Fruit fly (Drosophila melanogaster) whole organism, embryonic: ENCODE measurements around the gene defl.

ENCODE experiments used
- Bdp1 ChIP-seq: fragments of 200-800 bp; sonication (Bioruptor generic); optimal IDR thresholded peaks from 3 replicates; lab custom pipeline; 2016; ENCODE audit warnings: missing biosample characterization, missing genetic modification characterization
- Blimp-1 ChIP-seq: fragments of 200-800 bp; sonication (Bioruptor generic); optimal IDR thresholded peaks from 3 replicates; lab custom pipeline; 2018; ENCODE audit warnings: missing biosample characterization, missing genetic modification characterization, mild to moderate bottlenecking, moderate library complexity, missing genetic modification reagents
- CG1024 ChIP-seq: fragments of 200-800 bp; sonication (Bioruptor generic); IDR thresholded peaks from 2 replicates; pipeline ENCODE4 v1.3.6; 2022; ENCODE audit warnings: missing biosample characterization, missing genetic modification characterization
- CG11093 ChIP-seq: fragments of 200-800 bp; sonication (Bioruptor generic); IDR thresholded peaks from 3 replicates; pipeline ENCODE4 v1.3.6; 2022; ENCODE audit warnings: missing biosample characterization, missing genetic modification characterization
- CG11456 ChIP-seq: fragments of 200-800 bp; sonication (Bioruptor generic); IDR thresholded peaks from 3 replicates; pipeline ENCODE4 v1.3.6; 2022; ENCODE audit warnings: missing biosample characterization, missing genetic modification characterization
- CG1529 ChIP-seq: fragments of 200-800 bp; sonication (Bioruptor generic); optimal IDR thresholded peaks from 3 replicates; lab custom pipeline; 2018; ENCODE audit warnings: missing biosample characterization, missing genetic modification characterization
- CG16863 ChIP-seq: fragments of 200-800 bp; sonication (Bioruptor generic); optimal IDR thresholded peaks from 3 replicates; lab custom pipeline; 2016; ENCODE audit warnings: missing biosample characterization, missing genetic modification characterization
- CG17568 ChIP-seq: fragments of 200-800 bp; sonication (Bioruptor generic); optimal IDR thresholded peaks from 2 replicates; lab custom pipeline; 2018; ENCODE audit warnings: missing biosample characterization, mild to moderate bottlenecking, missing genetic modification characterization, moderate library complexity
- CG2712 ChIP-seq: fragments of 200-800 bp; optimal IDR thresholded peaks from 3 replicates; lab custom pipeline; 2019; ENCODE audit warnings: missing biosample characterization, mild to moderate bottlenecking, missing genetic modification characterization, moderate library complexity
- CG31388 ChIP-seq: fragments of 200-800 bp; sonication (Bioruptor generic); optimal IDR thresholded peaks from 2 replicates; lab custom pipeline; 2016; ENCODE audit warnings: missing biosample characterization, missing genetic modification characterization
- CG32532 ChIP-seq: fragments of 200-800 bp; sonication (Bioruptor generic); IDR thresholded peaks from 2 replicates; pipeline ENCODE4 v1.3.6; 2022; ENCODE audit warnings: missing biosample characterization, missing genetic modification characterization
- CG3281 ChIP-seq: fragments of 200-800 bp; sonication (Bioruptor generic); optimal IDR thresholded peaks from 3 replicates; lab custom pipeline; 2017; ENCODE audit warnings: missing biosample characterization, mild to moderate bottlenecking, missing genetic modification characterization
- CG33213 ChIP-seq: fragments of 200-800 bp; sonication (Bioruptor generic); optimal IDR thresholded peaks from 3 replicates; lab custom pipeline; 2016; ENCODE audit warnings: missing biosample characterization, missing genetic modification characterization
- CG3847 ChIP-seq: fragments of 200-800 bp; sonication (Bioruptor generic); IDR thresholded peaks from 2 replicates; pipeline ENCODE4 v1.3.6; 2022; ENCODE audit warnings: missing biosample characterization, missing genetic modification characterization
- CG3995 ChIP-seq: fragments of 200-800 bp; sonication (Bioruptor generic); optimal IDR thresholded peaks from 3 replicates; lab custom pipeline; 2016; ENCODE audit warnings: missing biosample characterization, missing genetic modification characterization
- CG4617 ChIP-seq: fragments of 200-800 bp; sonication (Bioruptor generic); optimal IDR thresholded peaks from 3 replicates; lab custom pipeline; 2016; ENCODE audit warnings: missing biosample characterization, missing genetic modification characterization, borderline replicate concordance
- CG5953 ChIP-seq: fragments of 200-800 bp; sonication (Bioruptor generic); IDR thresholded peaks from 2 replicates; pipeline ENCODE4 v1.3.6; 2022; ENCODE audit warnings: missing biosample characterization, missing genetic modification characterization
- CG6765 ChIP-seq: fragments of 200-800 bp; sonication (Bioruptor generic); optimal IDR thresholded peaks from 3 replicates; lab custom pipeline; 2017; ENCODE audit warnings: missing biosample characterization, mild to moderate bottlenecking, missing genetic modification characterization
- CG8089 ChIP-seq: fragments of 200-800 bp; sonication (Bioruptor generic); optimal IDR thresholded peaks from 3 replicates; lab custom pipeline; 2016; ENCODE audit warnings: missing biosample characterization, missing genetic modification characterization
- D ChIP-seq, 2 experiments: fragments of 200-800 bp in 1 of 2; fragments of >200 bp in 1 of 2; sonication (Bioruptor generic) in 1 of 2; optimal IDR thresholded peaks; 2 replicates in 1 of 2; 3 replicates in 1 of 2; lab custom pipeline; 2017; ENCODE audit warnings: mild to moderate bottlenecking in 1 of 2, missing biosample characterization in 1 of 2, missing genetic modification characterization in 1 of 2, missing genetic modification reagents in 1 of 2
- Dbx ChIP-seq: fragments of 200-800 bp; sonication (Bioruptor generic); IDR thresholded peaks from 3 replicates; pipeline ENCODE4 v1.3.6; 2022; ENCODE audit warnings: missing biosample characterization, missing genetic modification characterization
- Doc2 ChIP-seq: fragments of 200-800 bp; sonication (Bioruptor generic); IDR thresholded peaks from 2 replicates; pipeline ENCODE4 v1.3.6; 2022; ENCODE audit warnings: missing biosample characterization, missing genetic modification characterization
- Dref ChIP-seq: fragments of 200-800 bp; sonication (Bioruptor generic); IDR thresholded peaks from 2 replicates; pipeline ENCODE4 v1.3.6; 2022; ENCODE audit warnings: missing biosample characterization, missing genetic modification characterization
- Ets65A ChIP-seq: fragments of 200-800 bp; sonication (Bioruptor generic); peaks from one replicate; lab custom pipeline; 2016; ENCODE audit warnings: missing biosample characterization, missing genetic modification characterization
- Gug ChIP-seq: fragments of 200-800 bp; sonication (Bioruptor generic); IDR thresholded peaks from 4 replicates; pipeline ENCODE4 v1.3.6; 2022; ENCODE audit warnings: missing biosample characterization, missing genetic modification characterization
- Kr ChIP-seq: fragments of 200-800 bp; sonication (Bioruptor generic); optimal IDR thresholded peaks from 2 replicates; lab custom pipeline; 2017; ENCODE audit warnings: missing biosample characterization, mild to moderate bottlenecking, missing genetic modification characterization
- Max ChIP-seq: fragments of 200-800 bp; sonication (Bioruptor generic); optimal IDR thresholded peaks from 2 replicates; lab custom pipeline; 2016; ENCODE audit warnings: missing biosample characterization, mild to moderate bottlenecking, missing genetic modification characterization
- Meics ChIP-seq: fragments of 200-800 bp; sonication (Bioruptor generic); optimal IDR thresholded peaks from 2 replicates; lab custom pipeline; 2017; ENCODE audit warnings: missing biosample characterization, mild to moderate bottlenecking, missing genetic modification characterization
- Myb ChIP-seq: fragments of 200-800 bp; sonication (Bioruptor generic); optimal IDR thresholded peaks from 2 replicates; lab custom pipeline; 2016; ENCODE audit warnings: missing biosample characterization, missing genetic modification characterization
- Neu2 ChIP-seq: fragments of 200-800 bp; sonication (Bioruptor generic); optimal IDR thresholded peaks from 3 replicates; lab custom pipeline; 2016; ENCODE audit warnings: missing biosample characterization, missing genetic modification characterization, borderline replicate concordance
- NfI ChIP-seq: fragments of 200-800 bp; sonication (Bioruptor generic); optimal IDR thresholded peaks from 3 replicates; lab custom pipeline; 2018; ENCODE audit warnings: missing biosample characterization, mild to moderate bottlenecking, missing genetic modification characterization, moderate library complexity
- Sry-δ ChIP-seq: fragments of 200-800 bp; sonication (Bioruptor generic); optimal IDR thresholded peaks from 2 replicates; lab custom pipeline; 2016; ENCODE audit warnings: missing biosample characterization, missing genetic modification characterization
- Usf ChIP-seq: fragments of 200-800 bp; sonication (Bioruptor generic); optimal IDR thresholded peaks from 2 replicates; lab custom pipeline; 2017; ENCODE audit warnings: missing genotype, missing biosample characterization, missing genetic modification characterization
- Xrp1 ChIP-seq: fragments of 200-800 bp; sonication (Bioruptor generic); IDR thresholded peaks from 2 replicates; pipeline ENCODE4 v1.3.6; 2022; ENCODE audit warnings: missing biosample characterization, missing genetic modification characterization
- al ChIP-seq: fragments of 200-800 bp; sonication (Bioruptor generic); IDR thresholded peaks from 2 replicates; pipeline ENCODE4 v1.3.6; 2022; ENCODE audit warnings: missing biosample characterization, missing genetic modification characterization
- ash1 ChIP-seq: fragments of 200-800 bp; sonication (Bioruptor generic); optimal IDR thresholded peaks from 2 replicates; lab custom pipeline; 2018; ENCODE audit warnings: missing biosample characterization, mild to moderate bottlenecking, missing genetic modification characterization
- ato ChIP-seq: fragments of 200-800 bp; sonication (Bioruptor generic); IDR thresholded peaks from 2 replicates; pipeline ENCODE4 v1.3.6; 2022; ENCODE audit warnings: missing biosample characterization, missing genetic modification characterization; ENCODE audit not compliant: partially characterized antibody
- bcd ChIP-seq: fragments of 200-800 bp; sonication (Bioruptor generic); optimal IDR thresholded peaks from 2 replicates; lab custom pipeline; 2017; ENCODE audit warnings: missing biosample characterization, mild to moderate bottlenecking, missing genetic modification characterization
- btn ChIP-seq: fragments of 200-800 bp; sonication (Bioruptor generic); optimal IDR thresholded peaks from 2 replicates; lab custom pipeline; 2016; ENCODE audit warnings: missing biosample characterization, missing genetic modification characterization
- crp ChIP-seq, 2 experiments: fragments of 200-800 bp; sonication (Bioruptor generic); optimal IDR thresholded peaks; 2 replicates in 1 of 2; 3 replicates in 1 of 2; lab custom pipeline; 2017; ENCODE audit warnings: missing biosample characterization in 2 of 2, missing genetic modification characterization in 2 of 2, mild to moderate bottlenecking in 1 of 2, moderate library complexity in 1 of 2
- dmrt11E ChIP-seq: fragments of 200-800 bp; sonication (Bioruptor generic); optimal IDR thresholded peaks from 3 replicates; lab custom pipeline; 2018; ENCODE audit warnings: missing biosample characterization, mild to moderate bottlenecking, missing genetic modification characterization, moderate library complexity
- ems ChIP-seq: fragments of 200-800 bp; sonication (Bioruptor generic); optimal IDR thresholded peaks from 3 replicates; lab custom pipeline; 2016; ENCODE audit warnings: missing biosample characterization, missing genetic modification characterization
- gem ChIP-seq: fragments of 200-800 bp; sonication (Bioruptor generic); optimal IDR thresholded peaks from 2 replicates; lab custom pipeline; 2019; ENCODE audit warnings: missing biosample characterization, mild to moderate bottlenecking, missing genetic modification characterization, moderate library complexity
- kni ChIP-seq: fragments of 200-800 bp; sonication (Bioruptor generic); optimal IDR thresholded peaks from 3 replicates; lab custom pipeline; 2017; ENCODE audit warnings: mild to moderate bottlenecking, missing biosample characterization, missing genetic modification reagents, missing genetic modification characterization
- lbe ChIP-seq: fragments of 200-800 bp; sonication (Bioruptor generic); optimal IDR thresholded peaks from 2 replicates; lab custom pipeline; 2016; ENCODE audit warnings: missing biosample characterization, mild to moderate bottlenecking, missing genetic modification characterization
- maf-S ChIP-seq: fragments of 200-800 bp; sonication (Bioruptor generic); optimal IDR thresholded peaks from 2 replicates; lab custom pipeline; 2016; ENCODE audit warnings: missing biosample characterization, missing genetic modification characterization
- nerfin-2 ChIP-seq: fragments of 200-800 bp; sonication (Bioruptor generic); IDR thresholded peaks from 2 replicates; pipeline ENCODE4 v1.3.6; 2022; ENCODE audit warnings: missing biosample characterization, missing genetic modification characterization; ENCODE audit not compliant: partially characterized antibody
- oc ChIP-seq: fragments of 200-800 bp; sonication (Bioruptor generic); optimal IDR thresholded peaks from 2 replicates; lab custom pipeline; 2018; ENCODE audit warnings: missing biosample characterization, mild to moderate bottlenecking, missing genetic modification characterization, moderate library complexity
- run ChIP-seq: fragments of 200-800 bp; sonication (Bioruptor generic); optimal IDR thresholded peaks from 3 replicates; lab custom pipeline; 2018; ENCODE audit warnings: missing biosample characterization, mild to moderate bottlenecking, missing genetic modification characterization
- ttk ChIP-seq: fragments of 200-800 bp; sonication (Bioruptor generic); IDR thresholded peaks from 2 replicates; pipeline ENCODE4 v2.1.2; 2022; ENCODE audit warnings: missing biosample characterization, missing genetic modification characterization
- unc-4 ChIP-seq: fragments of 200-800 bp; sonication (Bioruptor generic); IDR thresholded peaks from 2 replicates; pipeline ENCODE4 v1.3.6; 2022; ENCODE audit warnings: missing biosample characterization, missing genetic modification characterization; ENCODE audit not compliant: partially characterized antibody

The defl gene

DNA sequence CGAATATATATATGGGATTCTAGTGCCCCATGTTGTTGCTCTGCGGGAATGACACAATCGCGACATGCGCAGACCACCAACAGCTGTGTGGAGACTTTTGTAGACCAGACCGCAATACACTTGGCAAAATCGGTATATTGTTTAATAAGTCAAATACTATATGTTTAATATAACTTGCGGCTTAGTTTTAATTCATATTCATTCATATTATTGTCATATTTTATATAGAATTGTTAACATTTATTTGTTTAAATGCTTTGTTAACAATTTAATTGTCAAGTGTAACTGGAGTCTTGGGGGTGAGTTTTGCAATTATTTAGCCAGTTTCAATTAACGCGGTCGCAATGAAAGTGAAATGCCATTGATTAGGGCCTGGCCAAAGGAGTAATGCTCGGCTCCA is 16.4 kb downstream of the defl start (continued):
- TF ChIP-seq ttk (GFP tag; lab: Robert Waterston, UW) (peak; percentile 20; the same call in 1 of the 2 replicates), dmrt11E (tag; lab: Kevin White, UChicago) (no peak), CG3281 (GFP tag; lab: Kevin White, UChicago) (peak; percentile 6), CG1024 (GFP tag; lab: Robert Waterston, UW) (no peak), CG17568 (GFP tag; lab: Kevin White, UChicago) (no peak), Ets65A (GFP tag; lab: Kevin White, UChicago) (no peak), lbe (GFP tag; lab: Kevin White, UChicago) (no peak), CG11456 (GFP tag; lab: Robert Waterston, UW) (no peak), D (optimal IDR thresholded peaks at IDR 0.05; lab: Kevin White, UChicago) (no peak), D (GFP tag; optimal IDR thresholded peaks at IDR 0.05; lab: Kevin White, UChicago) (no peak), Sry-δ (GFP tag; lab: Kevin White, UChicago) (no peak), ash1 (GFP tag; lab: Kevin White, UChicago) (no peak), CG31388 (GFP tag; lab: Kevin White, UChicago) (no peak), maf-S (GFP tag; lab: Kevin White, UChicago) (no peak), CG3995 (GFP tag; lab: Kevin White, UChicago) (no peak), Usf (no peak), CG5953 (no peak), NfI (GFP tag; lab: Kevin White, UChicago) (no peak), CG6765 (GFP tag; lab: Kevin White, UChicago) (no peak), Meics (GFP tag; lab: Kevin White, UChicago) (no peak), Xrp1 (peak; percentile 17; the same call in 1 of the 2 replicates), CG4617 (no peak), Dbx (peak; percentile 34; the same call in 1 of the 3 replicates), unc-4 (GFP tag; lab: Robert Waterston, UW) (no peak), CG32532 (GFP tag; lab: Robert Waterston, UW) (no peak), ato (GFP tag; lab: Robert Waterston, UW) (no peak), CG8089 (GFP tag; lab: Kevin White, UChicago) (no peak), bcd (GFP tag; lab: Kevin White, UChicago) (no peak), Bdp1 (GFP tag; lab: Kevin White, UChicago) (no peak), Kr (no peak), Dref (GFP tag; lab: Robert Waterston, UW) (no peak), nerfin-2 (no peak), Myb (GFP tag; lab: Kevin White, UChicago) (no peak), btn (GFP tag; lab: Kevin White, UChicago) (no peak), CG11093 (GFP tag; lab: Robert Waterston, UW) (no peak), crp (GFP tag; optimal IDR thresholded peaks at IDR 0.05; lab: Kevin White, UChicago) (no peak), CG1529 (no peak), oc (tag; lab: Kevin White, UChicago) (no peak), ems (GFP tag; lab: Kevin White, UChicago) (no peak), CG2712 (tag; lab: Kevin White, UChicago) (peak; percentile 53), gem (no peak), kni (GFP tag; lab: Kevin White, UChicago) (no peak), CG33213 (GFP tag; lab: Kevin White, UChicago) (no peak), al (GFP tag; lab: Robert Waterston, UW) (no peak), CG3847 (GFP tag; lab: Robert Waterston, UW) (no peak), CG16863 (GFP tag; lab: Kevin White, UChicago) (no peak), Blimp-1 (GFP tag; lab: Kevin White, UChicago) (peak; percentile 20), Max (GFP tag; lab: Kevin White, UChicago) (no peak), Doc2 (GFP tag; lab: Robert Waterston, UW) (no peak), Neu2 (GFP tag; lab: Kevin White, UChicago) (no peak), Gug (GFP tag; lab: Robert Waterston, UW) (no peak), run (tag; lab: Kevin White, UChicago) (no peak)
